Fruit fly (Drosophila melanogaster) whole organism, wandering third instar larva: ENCODE results near the gene BomBc3.

Source experiments
- CG32264 ChIP-seq: fragments of 200-800 bp; sonication (Bioruptor generic); optimal IDR thresholded peaks from 2 replicates; lab custom pipeline; 2016; ENCODE audit warnings: missing biosample characterization, missing genetic modification characterization
- GATAd ChIP-seq: sonication (Bioruptor generic); optimal IDR thresholded peaks from 2 replicates; lab custom pipeline; 2016; ENCODE audit warnings: missing biosample characterization, missing genetic modification characterization
- Hr78 ChIP-seq: fragments of >200 bp; optimal IDR thresholded peaks from 2 replicates; lab custom pipeline; 2017; ENCODE audit warnings: missing biosample characterization, missing genetic modification characterization
- Sp1 ChIP-seq: fragments of 200-800 bp; sonication (Bioruptor generic); optimal IDR thresholded peaks from 3 replicates; lab custom pipeline; 2019; ENCODE audit warnings: missing biosample characterization, mild to moderate bottlenecking, missing genetic modification characterization, moderate library complexity
- br ChIP-seq: fragments of 200-800 bp; sonication (Bioruptor generic); optimal IDR thresholded peaks from 2 replicates; lab custom pipeline; 2016; ENCODE audit warnings: missing biosample characterization, missing genetic modification characterization
- brk ChIP-seq: fragments of 200-800 bp; sonication (Bioruptor generic); optimal IDR thresholded peaks from 2 replicates; lab custom pipeline; 2016; ENCODE audit warnings: missing biosample characterization, mild to moderate bottlenecking, missing genetic modification characterization
- foxo ChIP-seq, 2 experiments: fragments of 200-800 bp; sonication (Bioruptor generic); optimal IDR thresholded peaks; 2 replicates in 1 of 2; 3 replicates in 1 of 2; lab custom pipeline; 2016 to 2017; ENCODE audit warnings: missing biosample characterization in 2 of 2, missing genetic modification characterization in 2 of 2
- h ChIP-seq: fragments of 200-800 bp; sonication (Bioruptor generic); optimal IDR thresholded peaks from 3 replicates; lab custom pipeline; 2016; ENCODE audit warnings: missing biosample characterization, mild to moderate bottlenecking, missing genetic modification characterization
- pan ChIP-seq: fragments of >200 bp; optimal IDR thresholded peaks from 2 replicates; lab custom pipeline; 2017
- sage ChIP-seq: fragments of 200-800 bp; sonication (Bioruptor generic); optimal IDR thresholded peaks from 2 replicates; lab custom pipeline; 2016; ENCODE audit warnings: missing biosample characterization, mild to moderate bottlenecking, missing genetic modification characterization

DNA sequence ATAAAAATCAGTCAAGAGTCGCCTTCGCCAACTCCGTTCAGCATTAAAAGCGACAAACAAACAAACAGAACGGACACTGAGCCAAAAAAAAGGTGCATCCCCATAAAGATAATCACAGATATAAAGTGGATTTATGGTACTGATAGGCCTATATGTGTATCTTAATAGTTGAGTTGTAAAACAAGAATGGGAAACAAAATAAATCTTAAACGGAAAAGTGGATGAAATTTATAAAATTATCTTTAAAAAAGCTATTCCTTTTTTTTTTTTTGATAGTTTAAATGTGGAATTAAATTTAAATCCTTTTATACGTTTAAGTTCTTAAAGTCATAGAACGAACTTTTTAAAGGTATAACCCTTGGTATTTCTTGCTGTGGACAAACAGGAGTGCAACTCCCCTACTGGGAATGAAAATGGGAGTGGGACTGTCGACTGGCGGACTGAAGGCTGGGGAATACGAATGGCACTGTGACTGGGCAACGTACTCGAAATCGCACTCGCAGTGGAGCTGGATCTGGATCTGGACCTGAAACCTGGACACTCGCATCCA lies 50.2 kb downstream of the BomBc3 start:
- TF ChIP-seq Hr78 (no peak), pan (lab: Kevin White, UChicago) (no peak), sage (GFP tag; lab: Kevin White, UChicago) (no peak), brk (GFP tag; lab: Kevin White, UChicago) (no peak), br (GFP tag; lab: Kevin White, UChicago) (no peak), Sp1 (GFP tag; lab: Kevin White, UChicago) (no peak), CG32264 (GFP tag; lab: Kevin White, UChicago) (no peak), foxo (GFP tag; optimal IDR thresholded peaks at IDR 0.05; lab: Kevin White, UChicago) (peak in 1 of 2 experiments; percentile 10), GATAd (GFP tag; lab: Kevin White, UChicago) (no peak), h (peak; percentile 6)
